Fruit fly (Drosophila melanogaster) whole organism, embryonic: Measurements from ENCODE around the gene CG12723.
A peak's percentile ranks its signal among the peaks of the same experiment; 100 is the strongest.

ENCODE experiments used
- Blimp-1 ChIP-seq: fragments of 200-800 bp; sonication (Bioruptor generic); optimal IDR thresholded peaks from 3 replicates; lab custom pipeline; 2018; ENCODE audit warnings: missing biosample characterization, missing genetic modification characterization, mild to moderate bottlenecking, moderate library complexity, missing genetic modification reagents
- Bteb2 ChIP-seq: fragments of 200-800 bp; sonication (Bioruptor generic); optimal IDR thresholded peaks from 2 replicates; lab custom pipeline; 2016; ENCODE audit warnings: missing biosample characterization, missing genetic modification characterization
- CG10267 ChIP-seq: fragments of 200-800 bp; sonication (Bioruptor generic); optimal IDR thresholded peaks from 2 replicates; lab custom pipeline; 2018; ENCODE audit warnings: missing biosample characterization, mild to moderate bottlenecking, missing genetic modification characterization, moderate library complexity
- CG10654 ChIP-seq: fragments of 200-800 bp; sonication (Bioruptor generic); optimal IDR thresholded peaks from 2 replicates; lab custom pipeline; 2016; ENCODE audit warnings: missing biosample characterization, missing genetic modification characterization
- CG10979 ChIP-seq: fragments of 200-800 bp; sonication (Bioruptor generic); optimal IDR thresholded peaks from 2 replicates; lab custom pipeline; 2018; ENCODE audit warnings: missing biosample characterization, mild to moderate bottlenecking, missing genetic modification characterization, moderate library complexity
- CG11504 ChIP-seq: fragments of 200-800 bp; sonication (Bioruptor generic); optimal IDR thresholded peaks from 3 replicates; lab custom pipeline; 2019; ENCODE audit warnings: missing biosample characterization, mild to moderate bottlenecking, missing genetic modification characterization, moderate library complexity
- CG11695 ChIP-seq: fragments of 200-800 bp; sonication (Bioruptor generic); IDR thresholded peaks from 3 replicates; pipeline ENCODE4 v1.3.6; 2022; ENCODE audit warnings: missing biosample characterization, missing genetic modification characterization
- CG13424 ChIP-seq: fragments of 200-800 bp; sonication (Bioruptor generic); optimal IDR thresholded peaks from 2 replicates; lab custom pipeline; 2019; ENCODE audit warnings: missing biosample characterization, mild to moderate bottlenecking, missing genetic modification characterization, moderate library complexity
- CG17361 ChIP-seq: fragments of 200-800 bp; sonication (Bioruptor generic); IDR thresholded peaks from 3 replicates; pipeline ENCODE4 v1.3.6; 2022; ENCODE audit warnings: missing biosample characterization, missing genetic modification characterization
- CG17829 ChIP-seq: fragments of 200-800 bp; optimal IDR thresholded peaks from 2 replicates; lab custom pipeline; 2019; ENCODE audit warnings: missing biosample characterization, mild to moderate bottlenecking, missing genetic modification characterization, moderate library complexity
- CG2678 ChIP-seq: fragments of 200-800 bp; sonication (Bioruptor generic); optimal IDR thresholded peaks from 3 replicates; lab custom pipeline; 2019; ENCODE audit warnings: missing biosample characterization, mild to moderate bottlenecking, missing genetic modification characterization, moderate library complexity
- CG4730 ChIP-seq: fragments of 200-800 bp; sonication (Bioruptor generic); IDR thresholded peaks from 2 replicates; pipeline ENCODE4 v1.3.6; 2022; ENCODE audit warnings: missing biosample characterization, missing genetic modification characterization
- CG5180 ChIP-seq: fragments of 200-800 bp; sonication (Bioruptor generic); optimal IDR thresholded peaks from 3 replicates; lab custom pipeline; 2017; ENCODE audit warnings: missing biosample characterization, missing genetic modification characterization, mild to moderate bottlenecking, moderate library complexity, missing genetic modification reagents
- CG6689 ChIP-seq: fragments of 200-800 bp; sonication (Bioruptor generic); IDR thresholded peaks from 2 replicates; pipeline ENCODE4 v1.3.6; 2022; ENCODE audit warnings: missing biosample characterization, missing genetic modification characterization
- CG8359 ChIP-seq: fragments of 200-800 bp; sonication (Bioruptor generic); optimal IDR thresholded peaks from 2 replicates; lab custom pipeline; 2017; ENCODE audit warnings: missing biosample characterization, mild to moderate bottlenecking, missing genetic modification characterization, borderline replicate concordance
- CG8944 ChIP-seq: fragments of 200-800 bp; sonication (Bioruptor generic); optimal IDR thresholded peaks from 3 replicates; lab custom pipeline; 2016; ENCODE audit warnings: missing biosample characterization, missing genetic modification characterization
- CG9437 ChIP-seq: fragments of 200-800 bp; sonication (Bioruptor generic); optimal IDR thresholded peaks from 2 replicates; lab custom pipeline; 2018; ENCODE audit warnings: missing biosample characterization, mild to moderate bottlenecking, missing genetic modification characterization
- CG9727 ChIP-seq: fragments of 200-800 bp; sonication (Bioruptor generic); optimal IDR thresholded peaks from 3 replicates; lab custom pipeline; 2017; ENCODE audit warnings: missing biosample characterization, mild to moderate bottlenecking, missing genetic modification characterization
- CG9817 ChIP-seq: fragments of 200-800 bp; sonication (Bioruptor generic); optimal IDR thresholded peaks from 2 replicates; lab custom pipeline; 2018; ENCODE audit warnings: missing biosample characterization, mild to moderate bottlenecking, missing genetic modification characterization, moderate library complexity
- CoRest ChIP-seq: fragments of 200-800 bp; sonication (Bioruptor generic); optimal IDR thresholded peaks from 3 replicates; lab custom pipeline; 2018; ENCODE audit warnings: missing biosample characterization, mild to moderate bottlenecking, missing genetic modification characterization, moderate library complexity
- D ChIP-seq, 2 experiments: fragments of 200-800 bp in 1 of 2; fragments of >200 bp in 1 of 2; sonication (Bioruptor generic) in 1 of 2; optimal IDR thresholded peaks; 2 replicates in 1 of 2; 3 replicates in 1 of 2; lab custom pipeline; 2017; ENCODE audit warnings: mild to moderate bottlenecking in 1 of 2, missing biosample characterization in 1 of 2, missing genetic modification characterization in 1 of 2, missing genetic modification reagents in 1 of 2
- HLH3B ChIP-seq: fragments of 200-800 bp; sonication (Bioruptor generic); IDR thresholded peaks from 2 replicates; pipeline ENCODE4 v1.3.6; 2022; ENCODE audit warnings: missing biosample characterization, missing genetic modification characterization
- Hand ChIP-seq: fragments of 200-800 bp; sonication (Bioruptor generic); optimal IDR thresholded peaks from 2 replicates; lab custom pipeline; 2017; ENCODE audit warnings: mild to moderate bottlenecking, missing biosample characterization, missing genetic modification reagents, missing genetic modification characterization
- Nf-YA ChIP-seq: fragments of 200-800 bp; sonication (Bioruptor generic); IDR thresholded peaks from 2 replicates; pipeline ENCODE4 v1.3.6; 2022; ENCODE audit warnings: missing biosample characterization, missing genetic modification characterization
- Oli ChIP-seq: fragments of 200-800 bp; sonication (Bioruptor generic); optimal IDR thresholded peaks from 2 replicates; lab custom pipeline; 2018; ENCODE audit warnings: missing biosample characterization, mild to moderate bottlenecking, missing genetic modification characterization, moderate library complexity
- Optix ChIP-seq: fragments of 200-800 bp; sonication (Bioruptor generic); IDR thresholded peaks from 3 replicates; pipeline ENCODE4 v1.3.6; 2022; ENCODE audit warnings: missing biosample characterization, missing genetic modification characterization
- Sox102F ChIP-seq: fragments of 200-800 bp; sonication (Bioruptor generic); optimal IDR thresholded peaks from 2 replicates; lab custom pipeline; 2018; ENCODE audit warnings: missing biosample characterization, mild to moderate bottlenecking, missing genetic modification characterization, moderate library complexity
- Taf1 ChIP-seq: fragments of 200-800 bp; sonication (Bioruptor generic); IDR thresholded peaks from 2 replicates; pipeline ENCODE4 v1.3.6; 2022; ENCODE audit warnings: missing biosample characterization, missing genetic modification characterization
- Xbp1 ChIP-seq: fragments of 200-800 bp; sonication (Bioruptor generic); optimal IDR thresholded peaks from 3 replicates; lab custom pipeline; 2016; ENCODE audit warnings: missing biosample characterization, mild to moderate bottlenecking, missing genetic modification characterization
- chm ChIP-seq: fragments of 200-800 bp; sonication (Bioruptor generic); IDR thresholded peaks from 2 replicates; pipeline ENCODE4 v1.3.6; 2022; ENCODE audit warnings: missing biosample characterization, missing genetic modification characterization
- ci ChIP-seq: fragments of 200-800 bp; sonication (Bioruptor generic); IDR thresholded peaks from 3 replicates; pipeline ENCODE4 v1.3.6; 2022; ENCODE audit warnings: missing biosample characterization, missing genetic modification characterization
- corto ChIP-seq: fragments of 200-800 bp; sonication (Bioruptor generic); optimal IDR thresholded peaks from 2 replicates; lab custom pipeline; 2016; ENCODE audit warnings: missing biosample characterization, mild to moderate bottlenecking, missing genetic modification characterization, moderate library complexity
- dati ChIP-seq: fragments of 200-800 bp; sonication (Bioruptor generic); IDR thresholded peaks from 2 replicates; pipeline ENCODE4 v1.3.6; 2022; ENCODE audit warnings: missing biosample characterization, missing genetic modification characterization
- dpn ChIP-seq, 2 experiments: fragments of 200-800 bp; sonication (Bioruptor generic); optimal IDR thresholded peaks; 3 replicates each; lab custom pipeline; 2016; ENCODE audit warnings: missing biosample characterization in 2 of 2, missing genetic modification characterization in 2 of 2
- fd102C ChIP-seq: fragments of 200-800 bp; sonication (Bioruptor generic); optimal IDR thresholded peaks from 2 replicates; lab custom pipeline; 2018; ENCODE audit warnings: missing biosample characterization, mild to moderate bottlenecking, missing genetic modification characterization, moderate library complexity
- fru ChIP-seq: fragments of >200 bp; optimal IDR thresholded peaks from 2 replicates; lab custom pipeline; 2017
- gem ChIP-seq: fragments of 200-800 bp; sonication (Bioruptor generic); optimal IDR thresholded peaks from 2 replicates; lab custom pipeline; 2019; ENCODE audit warnings: missing biosample characterization, mild to moderate bottlenecking, missing genetic modification characterization, moderate library complexity
- gsb-n ChIP-seq: fragments of 200-800 bp; sonication (Bioruptor generic); optimal IDR thresholded peaks from 3 replicates; lab custom pipeline; 2018; ENCODE audit warnings: missing biosample characterization, mild to moderate bottlenecking, missing genetic modification characterization
- org-1 ChIP-seq: fragments of 200-800 bp; sonication (Bioruptor generic); optimal IDR thresholded peaks from 2 replicates; lab custom pipeline; 2017; ENCODE audit warnings: missing biosample characterization, missing genetic modification characterization
- phol ChIP-seq: fragments of 200-800 bp; sonication (Bioruptor generic); optimal IDR thresholded peaks from 3 replicates; lab custom pipeline; 2018; ENCODE audit warnings: missing biosample characterization, mild to moderate bottlenecking, missing genetic modification characterization, moderate library complexity
- sens ChIP-seq: fragments of 200-800 bp; sonication (Bioruptor generic); peaks from one replicate; lab custom pipeline; 2016; ENCODE audit warnings: missing biosample characterization, missing genetic modification characterization
- sqz ChIP-seq: fragments of 200-800 bp; sonication (Bioruptor generic); optimal IDR thresholded peaks from 3 replicates; lab custom pipeline; 2018; ENCODE audit warnings: missing biosample characterization, mild to moderate bottlenecking, missing genetic modification characterization
- stc ChIP-seq: fragments of 200-800 bp; sonication (Bioruptor generic); IDR thresholded peaks from 2 replicates; pipeline ENCODE4 v1.3.6; 2022; ENCODE audit warnings: missing biosample characterization, missing genetic modification characterization
- stwl ChIP-seq: fragments of 200-800 bp; sonication (Bioruptor generic); optimal IDR thresholded peaks from 3 replicates; lab custom pipeline; 2018; ENCODE audit warnings: missing biosample characterization, mild to moderate bottlenecking, missing genetic modification characterization, moderate library complexity
- sug ChIP-seq: fragments of 200-800 bp; optimal IDR thresholded peaks from 2 replicates; lab custom pipeline; 2019; ENCODE audit warnings: missing biosample characterization, mild to moderate bottlenecking, missing genetic modification characterization, moderate library complexity
- wek ChIP-seq: fragments of 200-800 bp; sonication (Bioruptor generic); optimal IDR thresholded peaks from 3 replicates; lab custom pipeline; 2018; ENCODE audit warnings: missing biosample characterization, mild to moderate bottlenecking, missing genetic modification characterization, moderate library complexity
- z ChIP-seq: fragments of 200-800 bp; sonication (Bioruptor generic); IDR thresholded peaks from 3 replicates; pipeline ENCODE4 v1.3.6; 2022; ENCODE audit warnings: missing biosample characterization, missing genetic modification characterization
- zf30C ChIP-seq: fragments of 200-800 bp; sonication (Bioruptor generic); optimal IDR thresholded peaks from 3 replicates; lab custom pipeline; 2018; ENCODE audit warnings: missing biosample characterization, mild to moderate bottlenecking, missing genetic modification characterization
- zfh1 ChIP-seq: fragments of 200-800 bp; sonication (Bioruptor generic); IDR thresholded peaks from 3 replicates; pipeline ENCODE4 v1.3.6; 2022; ENCODE audit warnings: missing biosample characterization, missing genetic modification characterization

CG12723 gene

DNA sequence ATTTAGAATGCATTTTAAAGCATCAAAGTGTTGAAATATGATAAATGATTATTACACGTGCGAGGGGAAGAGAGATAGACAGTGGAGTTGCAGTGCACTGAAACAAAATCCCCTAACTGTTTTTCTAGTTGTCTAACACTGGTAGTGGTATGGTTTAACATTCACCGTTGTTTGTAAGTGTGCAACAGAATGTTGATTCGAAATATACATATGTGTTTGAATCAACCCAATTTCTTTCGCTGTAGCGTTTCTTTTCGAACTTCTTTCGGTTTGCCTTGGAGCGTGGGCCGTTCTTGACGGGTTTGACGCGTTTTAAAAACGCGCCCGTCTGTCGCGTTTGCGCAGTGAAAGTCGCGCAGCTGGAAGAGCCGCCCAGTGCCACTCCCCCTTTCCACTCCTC is 29.6 kb upstream of the CG12723 start (continued):
- no peak for TF ChIP-seq Nf-YA
- TF ChIP-seq D (optimal IDR thresholded peaks at IDR 0.05; lab: Kevin White, UChicago): no peak
- TF ChIP-seq D (GFP tag; optimal IDR thresholded peaks at IDR 0.05; lab: Kevin White, UChicago): peak; percentile 18
- TF ChIP-seq Bteb2 (GFP tag; lab: Kevin White, UChicago): no peak
- TF ChIP-seq CG10654: no peak
- peak; percentile 13 for TF ChIP-seq CG11504 (tag; lab: Kevin White, UChicago)
- TF ChIP-seq sug (tag; lab: Kevin White, UChicago): no peak
- peak; percentile 0 for TF ChIP-seq org-1 (GFP tag; lab: Kevin White, UChicago)
- peak; percentile 23 for TF ChIP-seq gem (tag; lab: Kevin White, UChicago)
- peak; percentile 94 for TF ChIP-seq CG8359 (GFP tag; lab: Kevin White, UChicago)
- TF ChIP-seq gsb-n (tag; lab: Kevin White, UChicago): peak; percentile 67
- no peak for TF ChIP-seq CG4730 (GFP tag; lab: Robert Waterston, UW)
- no peak for TF ChIP-seq CG13424 (tag; lab: Kevin White, UChicago)
- TF ChIP-seq CG17829 (tag; lab: Kevin White, UChicago): peak; percentile 12
- TF ChIP-seq stc (GFP tag; lab: Robert Waterston, UW): no peak
- 0 out of 3 replicates have a peak, but pooled peaks have one; percentile 4 for TF ChIP-seq zfh1 (GFP tag; lab: Robert Waterston, UW)
- TF ChIP-seq dati (GFP tag; lab: Robert Waterston, UW): no peak
- TF ChIP-seq sqz: peak; percentile 48
- peak; percentile 37 for TF ChIP-seq Sox102F (GFP tag; lab: Kevin White, UChicago)
- TF ChIP-seq CG10267 (tag; lab: Kevin White, UChicago): peak; percentile 5
- TF ChIP-seq CG2678: peak; percentile 7
- no peak for TF ChIP-seq CoRest
- TF ChIP-seq wek: no peak
- TF ChIP-seq Blimp-1 (GFP tag; lab: Kevin White, UChicago): peak; percentile 50
- TF ChIP-seq corto: no peak
- TF ChIP-seq CG9817 (tag; lab: Kevin White, UChicago): no peak
- TF ChIP-seq zf30C (GFP tag; lab: Kevin White, UChicago): peak; percentile 47
- TF ChIP-seq dpn (GFP tag; optimal IDR thresholded peaks at IDR 0.05; lab: Kevin White, UChicago): peak in 1 of 2 experiments; percentile 1
- TF ChIP-seq CG10979 (tag; lab: Kevin White, UChicago): peak; percentile 34
- no peak for TF ChIP-seq fru (lab: Kevin White, UChicago)
- peak; percentile 44 for TF ChIP-seq HLH3B (GFP tag; lab: Robert Waterston, UW)
- TF ChIP-seq fd102C (GFP tag; lab: Kevin White, UChicago): no peak
- 0 out of 2 replicates have a peak, but pooled peaks have one; percentile 24 for TF ChIP-seq chm
- TF ChIP-seq CG5180 (GFP tag; lab: Kevin White, UChicago): peak; percentile 62
- no peak for TF ChIP-seq CG8944 (GFP tag; lab: Kevin White, UChicago)
- peak; percentile 23; the same call in 1 of the 3 replicates for TF ChIP-seq Optix (GFP tag; lab: Robert Waterston, UW)
- 0 out of 2 replicates have a peak, but pooled peaks have one; percentile 16 for TF ChIP-seq CG6689 (GFP tag; lab: Robert Waterston, UW)
- TF ChIP-seq ci: 0 out of 3 replicates have a peak, but pooled peaks have one; percentile 8
- no peak for TF ChIP-seq CG9727
- peak; percentile 26 for TF ChIP-seq Xbp1 (GFP tag; lab: Kevin White, UChicago)
- no peak for TF ChIP-seq Taf1 (GFP tag; lab: Robert Waterston, UW)

DNA sequence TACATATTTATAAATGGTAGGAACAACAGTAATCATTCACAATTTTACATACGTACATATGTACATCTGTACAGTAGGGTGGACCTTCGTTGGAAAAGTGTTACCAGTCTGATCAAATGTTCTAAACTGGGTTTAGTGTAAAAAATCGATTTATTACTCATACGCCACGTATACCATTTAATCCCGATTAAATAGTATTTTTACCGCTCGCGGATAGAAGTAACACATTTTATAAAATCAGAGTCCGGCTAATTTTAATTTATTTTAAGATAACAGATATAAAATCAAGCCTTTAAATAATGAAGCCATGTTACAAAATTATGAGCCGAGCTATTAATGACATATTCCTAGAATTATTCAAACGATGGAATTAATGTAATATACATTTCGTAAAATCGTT is 28.7 kb upstream of the CG12723 start:
- TF ChIP-seq CG9437 (GFP tag; lab: Kevin White, UChicago): peak; percentile 5
- TF ChIP-seq Oli (tag; lab: Kevin White, UChicago): no peak
- TF ChIP-seq phol (tag; lab: Kevin White, UChicago): peak; percentile 12
- no peak for TF ChIP-seq Hand (GFP tag; lab: Kevin White, UChicago)
- peak; percentile 12 for TF ChIP-seq sens
- TF ChIP-seq CG11695 (GFP tag; lab: Robert Waterston, UW): 0 out of 3 replicates have a peak, but pooled peaks have one; percentile 11
- 0 out of 3 replicates have a peak, but pooled peaks have one; percentile 17 for TF ChIP-seq CG17361 (GFP tag; lab: Robert Waterston, UW)
- no peak for TF ChIP-seq z (GFP tag; lab: Robert Waterston, UW)
- peak; percentile 14 for TF ChIP-seq stwl (tag; lab: Kevin White, UChicago)
